Fruit fly (Drosophila melanogaster): Measurements from ENCODE around the gene CG15478.

The CG15478 gene

DNA sequence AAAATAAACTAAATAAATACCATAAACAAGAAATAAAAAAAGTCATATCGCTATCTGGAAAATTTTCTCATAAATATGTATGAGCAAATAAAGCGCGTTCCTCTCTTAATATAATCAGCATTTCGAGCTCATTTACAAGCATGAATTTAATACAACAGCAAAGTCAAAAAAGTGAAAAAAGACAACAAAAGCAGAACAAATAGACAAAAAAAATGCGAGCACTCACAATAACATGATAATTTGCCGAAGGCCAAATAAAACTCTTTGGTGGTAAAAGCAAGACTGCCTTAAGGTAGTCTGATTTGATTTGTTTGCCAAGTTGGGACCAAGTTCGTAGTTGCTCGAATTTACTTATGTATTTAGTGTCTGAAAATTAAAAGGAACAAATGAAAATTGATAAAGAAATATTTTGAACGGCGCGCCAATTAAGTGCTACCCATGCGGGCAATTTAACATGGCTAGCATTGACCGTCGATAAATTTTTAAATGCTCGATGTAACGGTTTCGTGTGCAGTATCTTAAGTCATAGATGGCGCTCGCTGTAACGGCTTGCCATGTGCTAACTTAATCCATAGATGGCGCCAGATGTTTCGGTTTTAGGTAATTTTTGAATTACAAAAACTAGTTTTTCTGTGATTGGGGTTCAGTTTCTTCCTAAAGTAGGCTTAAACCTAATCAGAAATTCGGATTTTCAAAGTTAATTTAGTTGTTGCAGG, 7.1 kb downstream of the CG15478 start (continued):
- TF ChIP-seq CG8388 (GFP tag; optimal IDR thresholded peaks at IDR 0.05) (no peak), CG14710 (tag; optimal IDR thresholded peaks at IDR 0.05) (peak; percentile 53), BtbVII (GFP tag; optimal IDR thresholded peaks at IDR 0.05) (no peak), CG18262 (tag; optimal IDR thresholded peaks at IDR 0.05) (peak; percentile 1), corto (GFP tag; optimal IDR thresholded peaks at IDR 0.05) (no peak), Chrac-16 (GFP tag; optimal IDR thresholded peaks at IDR 0.05) (peak; percentile 44), NK7.1 (GFP tag; optimal IDR thresholded peaks at IDR 0.05) (no peak), oc (tag; optimal IDR thresholded peaks at IDR 0.05) (no peak), CG18619 (GFP tag; optimal IDR thresholded peaks at IDR 0.05) (no peak), maf-S (GFP tag; optimal IDR thresholded peaks at IDR 0.05) (no peak), unc-4 (GFP tag; IDR thresholded peaks at IDR 0.05; ENCODE audit: partially characterized antibody) (peak; percentile 49; the same call in 1 of the 2 replicates), CG15011 (GFP tag; optimal IDR thresholded peaks at IDR 0.05) (no peak), Dbx (GFP tag; IDR thresholded peaks at IDR 0.05) (0 out of 3 replicates have a peak, but pooled peaks have one; percentile 7), CG33557 (GFP tag; optimal IDR thresholded peaks at IDR 0.05) (no peak), ken (GFP tag; IDR thresholded peaks at IDR 0.05) (peak; percentile 46; the same call in 1 of the 3 replicates), CG31365 (tag; optimal IDR thresholded peaks at IDR 0.05) (peak; percentile 26), ham (GFP tag; IDR thresholded peaks at IDR 0.05) (no peak), CG7839 (tag; optimal IDR thresholded peaks at IDR 0.05) (peak; percentile 44), pita (GFP tag; optimal IDR thresholded peaks at IDR 0.05) (peak; percentile 21), Hmx (GFP tag; optimal IDR thresholded peaks at IDR 0.05) (no peak), croc (GFP tag; conservative IDR thresholded peaks at IDR 0.05) (no peak), Fer3 (tag; optimal IDR thresholded peaks at IDR 0.05) (peak; percentile 14), CG13624 (GFP tag; optimal IDR thresholded peaks at IDR 0.05) (peak; percentile 35), CG5245 (GFP tag; optimal IDR thresholded peaks at IDR 0.05) (peak; percentile 39), ftz-f1 (GFP tag; optimal IDR thresholded peaks at IDR 0.05) (peak; percentile 53), jing (GFP tag; optimal IDR thresholded peaks at IDR 0.05) (no peak), CG3407 (GFP tag; optimal IDR thresholded peaks at IDR 0.05) (no peak), Drgx (GFP tag; IDR thresholded peaks at IDR 0.05) (peak; percentile 22; the same call in 1 of the 2 replicates), CG1603 (tag; optimal IDR thresholded peaks at IDR 0.05) (peak; percentile 77), tap (tag; optimal IDR thresholded peaks at IDR 0.05) (no peak), sisA (GFP tag; IDR thresholded peaks at IDR 0.05) (no peak), sens (GFP tag) (peak; percentile 74), dpn (GFP tag; optimal IDR thresholded peaks at IDR 0.05) (peak; percentile 17 to 30), ato (GFP tag; IDR thresholded peaks at IDR 0.05; ENCODE audit: partially characterized antibody) (no peak), CG15696 (tag; optimal IDR thresholded peaks at IDR 0.05) (peak; percentile 32), HLH3B (GFP tag; IDR thresholded peaks at IDR 0.05) (no peak), salm (tag; optimal IDR thresholded peaks at IDR 0.05) (no peak), CG33213 (GFP tag; optimal IDR thresholded peaks at IDR 0.05) (peak; percentile 75), mam (GFP tag; optimal IDR thresholded peaks at IDR 0.05) (peak; percentile 9), kah (GFP tag; optimal IDR thresholded peaks at IDR 0.05) (no peak), CG10462 (GFP tag; optimal IDR thresholded peaks at IDR 0.05) (peak; percentile 45), phol (tag; optimal IDR thresholded peaks at IDR 0.05) (peak; percentile 87), CG9215 (GFP tag; IDR thresholded peaks at IDR 0.05) (no peak), eve (GFP tag; optimal IDR thresholded peaks at IDR 0.05) (peak in 1 of 2 experiments; percentile 56), seq (GFP tag; IDR thresholded peaks at IDR 0.05) (no peak), CG10321 (GFP tag; IDR thresholded peaks at IDR 0.05) (no peak), CG9727 (GFP tag; optimal IDR thresholded peaks at IDR 0.05) (no peak), Ada2b (GFP tag; IDR thresholded peaks at IDR 0.05) (no peak; the same call in 1 of the 2 replicates), gem (tag; optimal IDR thresholded peaks at IDR 0.05) (no peak), CG3995 (GFP tag; optimal IDR thresholded peaks at IDR 0.05) (no peak)

Measured in whole organism, embryonic.